Worm (Caenorhabditis elegans) whole organism, early embryonic: ENCODE data around the gene str-207.

Experiments used
- F13C5.2 ChIP-seq: sonication (generic microtip); optimal IDR thresholded peaks from 2 replicates; lab custom pipeline; 2017; ENCODE audit warnings: mild to moderate bottlenecking, missing genetic modification characterization, inconsistent platforms, missing compliant biosample characterization
- ama-1 ChIP-seq: fragments of 150-350 bp; optimal IDR thresholded peaks from 2 replicates; lab custom pipeline; 2014
- ceh-13 ChIP-seq: fragments of 200-800 bp; sonication (Bioruptor generic); optimal IDR thresholded peaks from 2 replicates; lab custom pipeline; 2018; ENCODE audit warnings: mild to moderate bottlenecking, missing genetic modification characterization, missing compliant biosample characterization
- hmg-4 ChIP-seq: fragments of 200-800 bp; sonication (Bioruptor generic); optimal IDR thresholded peaks from 2 replicates; lab custom pipeline; 2018; ENCODE audit warnings: mild to moderate bottlenecking, missing genetic modification characterization, missing compliant biosample characterization
- hnd-1 ChIP-seq: sonication (generic microtip); optimal IDR thresholded peaks from 2 replicates; lab custom pipeline; 2016; ENCODE audit warnings: missing genetic modification characterization, missing compliant biosample characterization
- pes-1 ChIP-seq: fragments of 200-800 bp; sonication (Bioruptor generic); IDR thresholded peaks from 2 replicates; pipeline ENCODE4 v1.3.6; 2022; ENCODE audit warnings: missing genetic modification reagents, missing genetic modification characterization, missing compliant biosample characterization
- scrt-1 ChIP-seq: fragments of 200-800 bp; sonication (Bioruptor generic); IDR thresholded peaks from 2 replicates; pipeline ENCODE4 v1.3.6; 2022; ENCODE audit warnings: missing genetic modification characterization, missing compliant biosample characterization
- tbx-37 ChIP-seq: fragments of 200-800 bp; sonication (Bioruptor generic); conservative IDR thresholded peaks from 2 replicates; pipeline ENCODE4 v1.3.6; 2022; ENCODE audit warnings: missing genetic modification reagents, missing genetic modification characterization, missing compliant biosample characterization
- tra-4 ChIP-seq: sonication (generic microtip); optimal IDR thresholded peaks from 2 replicates; lab custom pipeline; 2017; ENCODE audit warnings: missing genetic modification characterization, missing compliant biosample characterization

ce11 chrV:4924618-4925017 lies 26.9 kb upstream of the str-207 start, which contains the start of gene srh-20:
- TF ChIP-seq ama-1 (lab: Kevin White, UChicago) (no peak), tra-4 (tag; lab: Kevin White, UChicago) (no peak), pes-1 (GFP tag; lab: Robert Waterston, UW) (no peak), tbx-37 (GFP tag; lab: Robert Waterston, UW) (no peak), ceh-13 (GFP tag; lab: Kevin White, UChicago) (no peak), scrt-1 (no peak), hmg-4 (GFP tag; lab: Kevin White, UChicago) (no peak), F13C5.2 (tag; lab: Kevin White, UChicago) (no peak), hnd-1 (no peak)
